Worm (Caenorhabditis elegans) whole organism, L4/young adult: Measurements from ENCODE around the gene col-156.
"Not testable (repeated sequence)": the region's sequence is repeated elsewhere in the genome, so short reads cannot be mapped to it uniquely, and the experiment has no call there.

Experiments used
- dao-5 ChIP-seq: sonication (generic microtip); optimal IDR thresholded peaks from 2 replicates; lab custom pipeline; 2016; ENCODE audit warnings: missing genotype, missing genetic modification characterization, moderate library complexity, missing compliant biosample characterization
- him-1 ChIP-seq: sonication (generic microtip); optimal IDR thresholded peaks from 2 replicates; lab custom pipeline; 2016; ENCODE audit warnings: missing genotype, missing genetic modification reagents, missing genetic modification characterization, missing compliant biosample characterization

ce11 chrV:11475638-11476037, 25.5 kb upstream of the col-156 start, which contains the start of gene T11F9.7:
- TF ChIP-seq him-1, dao-5 (tag; lab: Kevin White, UChicago): not testable (repeated sequence)
